Worm (Caenorhabditis elegans): ENCODE measurements around the gene nlp-82.

The nlp-82 gene

ce11 chrII:9213055-9213708 lies 40.9 kb downstream of the nlp-82 start, which contains the start of gene znfx-1:
znfx-1 (plus strand) TSS chrII:9213658.
- TF ChIP-seq unc-62 (GFP tag; optimal IDR thresholded peaks at IDR 0.05) = no peak

- no peak for TF ChIP-seq unc-62 (GFP tag; optimal IDR thresholded peaks at IDR 0.05)
Measured at ce11 chrII:9211684-9212083, 42.4 kb downstream of the nlp-82 start.

- no peak for TF ChIP-seq unc-62 (GFP tag; optimal IDR thresholded peaks at IDR 0.05)
Measured at ce11 chrII:9210076-9210475, 44.0 kb downstream of the nlp-82 start, which contains the start of gene ZK1067.4. ZK1067.4 (plus strand) TSS chrII:9210376.
